Fruit fly (Drosophila melanogaster) whole organism, prepupa: ENCODE data around the gene CG13692.
"Not testable (repeated sequence)": the region's sequence is repeated elsewhere in the genome, so short reads cannot be mapped to it uniquely, and the experiment has no call there.

ENCODE experiments used
- Blimp-1 ChIP-seq: fragments of 200-800 bp; sonication (Bioruptor generic); optimal IDR thresholded peaks from 3 replicates; lab custom pipeline; 2017; ENCODE audit warnings: missing biosample characterization, missing genetic modification characterization, mild to moderate bottlenecking, moderate library complexity, missing genetic modification reagents
- CG10631 ChIP-seq: fragments of 200-800 bp; sonication (Bioruptor generic); optimal IDR thresholded peaks from 2 replicates; lab custom pipeline; 2016; ENCODE audit warnings: missing biosample characterization, missing genetic modification characterization
- CG10669 ChIP-seq: fragments of 200-800 bp; sonication (Bioruptor generic); optimal IDR thresholded peaks from 3 replicates; lab custom pipeline; 2018; ENCODE audit warnings: missing biosample characterization, mild to moderate bottlenecking, missing genetic modification characterization, moderate library complexity
- CG11294 ChIP-seq: fragments of 200-800 bp; sonication (Bioruptor generic); IDR thresholded peaks from 2 replicates; pipeline ENCODE4 v1.3.6; 2022; ENCODE audit warnings: missing biosample characterization, missing genetic modification characterization
- CG11762 ChIP-seq: fragments of 200-800 bp; sonication (Bioruptor generic); optimal IDR thresholded peaks from 3 replicates; lab custom pipeline; 2016; ENCODE audit warnings: missing biosample characterization, missing genetic modification characterization; ENCODE audit not compliant: insufficient read depth
- CG11902 ChIP-seq: fragments of 200-800 bp; sonication (Bioruptor generic); optimal IDR thresholded peaks from 3 replicates; lab custom pipeline; 2016; ENCODE audit warnings: missing biosample characterization, missing genetic modification characterization
- CG3032 ChIP-seq: fragments of 200-800 bp; optimal IDR thresholded peaks from 2 replicates; lab custom pipeline; 2019; ENCODE audit warnings: missing biosample characterization, mild to moderate bottlenecking, missing genetic modification characterization, moderate library complexity
- CG31627 ChIP-seq: fragments of 200-800 bp; sonication (Bioruptor generic); optimal IDR thresholded peaks from 3 replicates; lab custom pipeline; 2016; ENCODE audit warnings: missing biosample characterization, missing genetic modification characterization
- CG34406 ChIP-seq: fragments of 200-800 bp; sonication (Bioruptor generic); optimal IDR thresholded peaks from 3 replicates; lab custom pipeline; 2016; ENCODE audit warnings: missing biosample characterization, missing genetic modification characterization
- CG3919 ChIP-seq: fragments of 200-800 bp; sonication (Bioruptor generic); optimal IDR thresholded peaks from 3 replicates; lab custom pipeline; 2016; ENCODE audit warnings: missing biosample characterization, missing genetic modification characterization
- CG4318 ChIP-seq: fragments of 200-800 bp; sonication (Bioruptor generic); optimal IDR thresholded peaks from 3 replicates; lab custom pipeline; 2017; ENCODE audit warnings: missing biosample characterization, mild to moderate bottlenecking, missing genetic modification characterization
- CG6163 ChIP-seq: fragments of 200-800 bp; sonication (Bioruptor generic); IDR thresholded peaks from 3 replicates; pipeline ENCODE4 v1.3.6; 2022; ENCODE audit warnings: missing biosample characterization, missing genetic modification characterization
- CG6276 ChIP-seq: fragments of 200-800 bp; sonication (Bioruptor generic); optimal IDR thresholded peaks from 2 replicates; lab custom pipeline; 2017; ENCODE audit warnings: missing biosample characterization, mild to moderate bottlenecking, missing genetic modification characterization
- CG6792 ChIP-seq: fragments of 200-800 bp; sonication (Bioruptor generic); optimal IDR thresholded peaks from 3 replicates; lab custom pipeline; 2016; ENCODE audit warnings: missing biosample characterization, missing genetic modification characterization
- CG6854 ChIP-seq: fragments of 200-800 bp; sonication (Bioruptor generic); optimal IDR thresholded peaks from 2 replicates; lab custom pipeline; 2017; ENCODE audit warnings: missing biosample characterization, mild to moderate bottlenecking, missing genetic modification characterization
- CG7368 ChIP-seq: fragments of 200-800 bp; sonication (Bioruptor generic); optimal IDR thresholded peaks from 3 replicates; lab custom pipeline; 2016; ENCODE audit warnings: missing biosample characterization, missing genetic modification characterization
- CG8119 ChIP-seq: fragments of 200-800 bp; sonication (Bioruptor generic); IDR thresholded peaks from 3 replicates; pipeline ENCODE4 v1.3.6; 2022; ENCODE audit warnings: missing biosample characterization, missing genetic modification characterization
- CG8319 ChIP-seq: fragments of 200-800 bp; sonication (Bioruptor generic); optimal IDR thresholded peaks from 3 replicates; lab custom pipeline; 2016; ENCODE audit warnings: missing biosample characterization, missing genetic modification characterization
- CG8632 ChIP-seq: fragments of 200-800 bp; sonication (Bioruptor generic); optimal IDR thresholded peaks from 3 replicates; lab custom pipeline; 2016; ENCODE audit warnings: missing biosample characterization, missing genetic modification characterization
- CG9139 ChIP-seq: fragments of 200-800 bp; sonication (Bioruptor generic); optimal IDR thresholded peaks from 3 replicates; lab custom pipeline; 2017; ENCODE audit warnings: missing biosample characterization, mild to moderate bottlenecking, missing genetic modification characterization
- Eip78C ChIP-seq: fragments of 200-800 bp; sonication (Bioruptor generic); peaks from one replicate; lab custom pipeline; 2016; ENCODE audit warnings: missing biosample characterization, missing genetic modification characterization
- Ets96B ChIP-seq: fragments of 200-800 bp; optimal IDR thresholded peaks from 2 replicates; lab custom pipeline; 2019; ENCODE audit warnings: missing biosample characterization, mild to moderate bottlenecking, missing genetic modification characterization, moderate library complexity
- Gug ChIP-seq: fragments of 200-800 bp; sonication (Bioruptor generic); IDR thresholded peaks from 2 replicates; pipeline ENCODE4 v1.3.6; 2022; ENCODE audit warnings: missing biosample characterization, missing genetic modification characterization
- Hr39 ChIP-seq: fragments of 200-800 bp; sonication (Bioruptor generic); optimal IDR thresholded peaks from 2 replicates; lab custom pipeline; 2016; ENCODE audit warnings: missing biosample characterization, missing genetic modification characterization
- Hr4 ChIP-seq: fragments of 200-800 bp; sonication (Bioruptor generic); optimal IDR thresholded peaks from 3 replicates; lab custom pipeline; 2016; ENCODE audit warnings: missing biosample characterization, missing genetic modification characterization
- Lpt ChIP-seq: fragments of 200-800 bp; sonication (Bioruptor generic); optimal IDR thresholded peaks from 3 replicates; lab custom pipeline; 2016; ENCODE audit warnings: missing biosample characterization, missing genetic modification characterization
- Met ChIP-seq: fragments of 200-800 bp; sonication (Bioruptor generic); optimal IDR thresholded peaks from 3 replicates; lab custom pipeline; 2016; ENCODE audit warnings: missing biosample characterization, missing genetic modification characterization
- Smox ChIP-seq: fragments of 200-800 bp; sonication (Bioruptor generic); optimal IDR thresholded peaks from 3 replicates; lab custom pipeline; 2016; ENCODE audit warnings: missing biosample characterization, missing genetic modification characterization
- Sox102F ChIP-seq: fragments of 200-800 bp; sonication (Bioruptor generic); optimal IDR thresholded peaks from 2 replicates; lab custom pipeline; 2016; ENCODE audit warnings: missing biosample characterization, mild to moderate bottlenecking, missing genetic modification characterization
- Sox14 ChIP-seq: fragments of 200-800 bp; sonication (Bioruptor generic); optimal IDR thresholded peaks from 3 replicates; lab custom pipeline; 2016; ENCODE audit warnings: missing biosample characterization, missing genetic modification characterization
- achi ChIP-seq: fragments of 200-800 bp; sonication (Bioruptor generic); optimal IDR thresholded peaks from 3 replicates; lab custom pipeline; 2016; ENCODE audit warnings: missing biosample characterization, missing genetic modification characterization
- cyc ChIP-seq: fragments of 200-800 bp; sonication (Bioruptor generic); optimal IDR thresholded peaks from 3 replicates; lab custom pipeline; 2016; ENCODE audit warnings: missing biosample characterization, missing genetic modification characterization
- eg ChIP-seq: fragments of 200-800 bp; sonication (Bioruptor generic); IDR thresholded peaks from 3 replicates; pipeline ENCODE4 v1.3.6; 2022; ENCODE audit warnings: missing biosample characterization, missing genetic modification characterization
- fd59A ChIP-seq: fragments of 200-800 bp; sonication (Bioruptor generic); optimal IDR thresholded peaks from 2 replicates; lab custom pipeline; 2017; ENCODE audit warnings: missing biosample characterization, mild to moderate bottlenecking, missing genetic modification characterization, missing genetic modification reagents
- fkh ChIP-seq: fragments of 200-800 bp; sonication (Bioruptor generic); optimal IDR thresholded peaks from 3 replicates; lab custom pipeline; 2017; ENCODE audit warnings: missing biosample characterization, mild to moderate bottlenecking, missing genetic modification characterization, moderate library complexity
- lz ChIP-seq: fragments of 200-800 bp; sonication (Bioruptor generic); optimal IDR thresholded peaks from 3 replicates; lab custom pipeline; 2016; ENCODE audit warnings: missing biosample characterization, missing genetic modification characterization
- net ChIP-seq: fragments of 200-800 bp; sonication (Bioruptor generic); optimal IDR thresholded peaks from 3 replicates; lab custom pipeline; 2016; ENCODE audit warnings: missing biosample characterization, missing genetic modification characterization
- spab ChIP-seq: fragments of 200-800 bp; sonication (Bioruptor generic); optimal IDR thresholded peaks from 2 replicates; lab custom pipeline; 2017; ENCODE audit warnings: missing biosample characterization, mild to moderate bottlenecking, missing genetic modification characterization, missing genetic modification reagents
- ss ChIP-seq, 2 experiments: fragments of 200-800 bp; sonication (Bioruptor generic); optimal IDR thresholded peaks; 2 replicates in 1 of 2; 3 replicates in 1 of 2; lab custom pipeline; 2017 to 2018; ENCODE audit warnings: mild to moderate bottlenecking in 2 of 2, missing biosample characterization in 2 of 2, missing genetic modification characterization in 2 of 2, moderate library complexity in 1 of 2
- topi ChIP-seq: fragments of 200-800 bp; sonication (Bioruptor generic); optimal IDR thresholded peaks from 3 replicates; lab custom pipeline; 2016; ENCODE audit warnings: missing biosample characterization, missing genetic modification characterization
- vri ChIP-seq: fragments of 200-800 bp; sonication (Bioruptor generic); optimal IDR thresholded peaks from 3 replicates; lab custom pipeline; 2016; ENCODE audit warnings: missing biosample characterization, mild to moderate bottlenecking, missing genetic modification characterization

The CG13692 gene

dm6 chr2L:455274-455673, 33.7 kb downstream of the CG13692 start, which contains the start of gene CG4133:
TSS of gene CG4133 (plus strand) at chr2L:455531.
- TF ChIP-seq CG7368 (GFP tag; lab: Kevin White, UChicago); CG3032 (tag; lab: Kevin White, UChicago); CG9139 (GFP tag; lab: Kevin White, UChicago): not testable (repeated sequence)

dm6 chr2L:455738-456137, 34.2 kb downstream of the CG13692 start:
- TF ChIP-seq CG6163 (GFP tag; lab: Robert Waterston, UW) (no peak), lz (GFP tag; lab: Kevin White, UChicago) (no peak), vri (GFP tag; lab: Kevin White, UChicago) (no peak), Eip78C (GFP tag; lab: Kevin White, UChicago) (no peak), CG6276 (no peak), fkh (GFP tag; lab: Kevin White, UChicago) (no peak)
- TF ChIP-seq, all 60 proteins: peak for 0

- no peak for TF ChIP-seq net (GFP tag; lab: Kevin White, UChicago)
- no peak for TF ChIP-seq lz (GFP tag; lab: Kevin White, UChicago)
- TF ChIP-seq CG3919 (GFP tag; lab: Kevin White, UChicago) = no peak
- no peak for TF ChIP-seq Blimp-1 (GFP tag; lab: Kevin White, UChicago)
- no peak for TF ChIP-seq spab (GFP tag; lab: Kevin White, UChicago)
- TF ChIP-seq CG8119 (GFP tag; lab: Robert Waterston, UW) = no peak
- no peak for TF ChIP-seq CG10631
- TF ChIP-seq CG9139 (GFP tag; lab: Kevin White, UChicago) = no peak
- TF ChIP-seq CG7368 (GFP tag; lab: Kevin White, UChicago) = no peak
- no peak for TF ChIP-seq eg (GFP tag; lab: Robert Waterston, UW)
- no peak for TF ChIP-seq Hr39 (GFP tag; lab: Kevin White, UChicago)
- no peak for TF ChIP-seq CG3032 (tag; lab: Kevin White, UChicago)
- TF ChIP-seq ss (GFP tag; optimal IDR thresholded peaks at IDR 0.05; lab: Kevin White, UChicago) = no peak
- TF ChIP-seq CG6854 (GFP tag; lab: Kevin White, UChicago) = no peak
These were observed 46.1 kb downstream of the CG13692 start for dm6 chr2L:467683-468082.

- peak; percentile 37 for TF ChIP-seq topi
- peak; percentile 25; the same call in 1 of the 2 replicates for TF ChIP-seq CG11294 (GFP tag; lab: Robert Waterston, UW)
- peak; percentile 65 for TF ChIP-seq Ets96B (tag; lab: Kevin White, UChicago)
- TF ChIP-seq Hr4 (GFP tag; lab: Kevin White, UChicago) = peak; percentile 88
- peak; percentile 15 for TF ChIP-seq spab (GFP tag; lab: Kevin White, UChicago)
- TF ChIP-seq vri (GFP tag; lab: Kevin White, UChicago) = peak; percentile 80
- TF ChIP-seq achi (GFP tag; lab: Kevin White, UChicago) = peak; percentile 43
- TF ChIP-seq Smox = peak; percentile 19
- peak; percentile 56 for TF ChIP-seq CG3919 (GFP tag; lab: Kevin White, UChicago)
- peak; percentile 76 for TF ChIP-seq net (GFP tag; lab: Kevin White, UChicago)
- no peak for TF ChIP-seq CG11902 (GFP tag; lab: Kevin White, UChicago)
- peak; percentile 35 for TF ChIP-seq cyc (GFP tag; lab: Kevin White, UChicago)
- TF ChIP-seq CG31627 (GFP tag; lab: Kevin White, UChicago) = peak; percentile 37
- peak; percentile 29 for TF ChIP-seq Sox102F (GFP tag; lab: Kevin White, UChicago)
- TF ChIP-seq CG8119 (GFP tag; lab: Robert Waterston, UW) = peak; percentile 76
- TF ChIP-seq CG9139 (GFP tag; lab: Kevin White, UChicago) = no peak
- TF ChIP-seq CG8632 (GFP tag; lab: Kevin White, UChicago) = no peak
- peak; percentile 54 for TF ChIP-seq Met (GFP tag; lab: Kevin White, UChicago)
- peak; percentile 81 for TF ChIP-seq CG6163 (GFP tag; lab: Robert Waterston, UW)
- TF ChIP-seq CG34406 = peak; percentile 19
- peak; percentile 88 for TF ChIP-seq CG6276
- TF ChIP-seq CG3032 (tag; lab: Kevin White, UChicago) = peak; percentile 30
- TF ChIP-seq Sox14 (GFP tag; lab: Kevin White, UChicago) = peak; percentile 72
- peak; percentile 42 for TF ChIP-seq CG11762
- TF ChIP-seq CG6792 (GFP tag; lab: Kevin White, UChicago) = peak; percentile 40
- peak; percentile 65 for TF ChIP-seq Lpt (GFP tag; lab: Kevin White, UChicago)
- TF ChIP-seq fd59A (GFP tag; lab: Kevin White, UChicago) = no peak
- TF ChIP-seq ss (GFP tag; optimal IDR thresholded peaks at IDR 0.05; lab: Kevin White, UChicago) = no peak
- peak; percentile 72 for TF ChIP-seq Gug (GFP tag; lab: Robert Waterston, UW)
- TF ChIP-seq eg (GFP tag; lab: Robert Waterston, UW) = peak; percentile 84
- peak; percentile 47 for TF ChIP-seq CG7368 (GFP tag; lab: Kevin White, UChicago)
- no peak for TF ChIP-seq CG8319 (GFP tag; lab: Kevin White, UChicago)
- peak; percentile 13 for TF ChIP-seq CG10669 (GFP tag; lab: Kevin White, UChicago)
- no peak for TF ChIP-seq Blimp-1 (GFP tag; lab: Kevin White, UChicago)
- peak; percentile 69 for TF ChIP-seq CG4318 (GFP tag; lab: Kevin White, UChicago)
These were observed 47.3 kb downstream of the CG13692 start for dm6 chr2L:468745-469358.
